Worm (Caenorhabditis elegans): ENCODE measurements around the gene Y26G10.4.

Gene Y26G10.4

DNA sequence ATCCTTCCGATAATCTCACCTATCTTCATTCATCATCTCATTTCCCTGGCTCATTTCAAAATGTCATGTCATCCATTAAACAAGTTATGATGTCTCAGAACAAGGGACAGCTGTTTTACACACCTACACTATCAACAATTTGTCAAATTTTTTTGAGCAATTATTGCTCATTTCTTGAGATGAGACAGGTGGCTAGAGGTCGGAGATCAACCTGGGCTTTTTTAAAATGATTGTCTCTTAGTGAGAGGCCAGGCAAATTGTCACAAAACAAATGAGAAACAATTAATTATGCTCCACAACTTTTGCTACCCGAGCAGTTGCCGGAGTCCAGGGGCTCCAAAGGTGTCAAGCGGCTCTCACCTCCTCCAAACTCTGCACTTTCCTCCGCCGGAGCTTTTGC, 29.8 kb upstream of the Y26G10.4 start (continued):
- TF ChIP-seq nhr-11 (tag; optimal IDR thresholded peaks at IDR 0.05) (peak; percentile 33), nhr-19 (GFP tag; conservative IDR thresholded peaks at IDR 0.05) (peak; percentile 47), ama-1 (optimal IDR thresholded peaks at IDR 0.05) (no peak), lin-13 (GFP tag; optimal IDR thresholded peaks at IDR 0.05) (no peak), lir-3 (tag; optimal IDR thresholded peaks at IDR 0.05; ENCODE audit: poor library complexity) (no peak), lin-14 (GFP tag; optimal IDR thresholded peaks at IDR 0.05) (peak; percentile 53)

- no peak for TF ChIP-seq pax-3 (tag; optimal IDR thresholded peaks at IDR 0.05)
- no peak for TF ChIP-seq pqm-1 (tag; optimal IDR thresholded peaks at IDR 0.05)
- TF ChIP-seq rnt-1 (tag; optimal IDR thresholded peaks at IDR 0.05): no peak
- no peak for TF ChIP-seq ceh-90 (tag; optimal IDR thresholded peaks at IDR 0.05)
- no peak for TF ChIP-seq ceh-63 (GFP tag; optimal IDR thresholded peaks at IDR 0.05)
- no peak for TF ChIP-seq jun-1 (tag; optimal IDR thresholded peaks at IDR 0.05)
- no peak for TF ChIP-seq fkh-8 (tag; optimal IDR thresholded peaks at IDR 0.05)
- no peak for TF ChIP-seq snu-23 (GFP tag; optimal IDR thresholded peaks at IDR 0.05)
- TF ChIP-seq zag-1 (tag; optimal IDR thresholded peaks at IDR 0.05): no peak
- no peak for TF ChIP-seq hpl-2 (GFP tag; optimal IDR thresholded peaks at IDR 0.05)
- TF ChIP-seq mab-9 (GFP tag; IDR thresholded peaks at IDR 0.05): no peak
- no peak for TF ChIP-seq xbp-1 (tag; optimal IDR thresholded peaks at IDR 0.05)
- no peak for TF ChIP-seq alr-1 (tag; optimal IDR thresholded peaks at IDR 0.05; ENCODE audit: borderline replicate concordance)
Observed at ce11 chrV:17728336-17728735, 29.3 kb upstream of the Y26G10.4 start.

- TF ChIP-seq nhr-12 (tag; optimal IDR thresholded peaks at IDR 0.05) (no peak), zag-1 (tag; optimal IDR thresholded peaks at IDR 0.05) (no peak), lin-35 (GFP tag; optimal IDR thresholded peaks at IDR 0.05) (no peak), lir-3 (tag; optimal IDR thresholded peaks at IDR 0.05; ENCODE audit: poor library complexity) (no peak), Y116A8C.19 (tag; optimal IDR thresholded peaks at IDR 0.05; ENCODE audit: borderline replicate concordance) (no peak), fkh-10 (GFP tag; optimal IDR thresholded peaks at IDR 0.05) (no peak), elt-3 (tag; optimal IDR thresholded peaks at IDR 0.05) (no peak), aha-1 (tag; optimal IDR thresholded peaks at IDR 0.05) (no peak), ceh-82 (tag; optimal IDR thresholded peaks at IDR 0.05) (no peak), ceh-8 (GFP tag; optimal IDR thresholded peaks at IDR 0.05) (no peak), grh-1 (GFP tag; IDR thresholded peaks at IDR 0.05) (no peak), nhr-71 (tag; optimal IDR thresholded peaks at IDR 0.05) (no peak)
Observed at ce11 chrV:17724704-17725103, 25.7 kb upstream of the Y26G10.4 start, which contains the start of gene fat-5. TSS of gene fat-5 (plus strand) at chrV:17725004.

DNA sequence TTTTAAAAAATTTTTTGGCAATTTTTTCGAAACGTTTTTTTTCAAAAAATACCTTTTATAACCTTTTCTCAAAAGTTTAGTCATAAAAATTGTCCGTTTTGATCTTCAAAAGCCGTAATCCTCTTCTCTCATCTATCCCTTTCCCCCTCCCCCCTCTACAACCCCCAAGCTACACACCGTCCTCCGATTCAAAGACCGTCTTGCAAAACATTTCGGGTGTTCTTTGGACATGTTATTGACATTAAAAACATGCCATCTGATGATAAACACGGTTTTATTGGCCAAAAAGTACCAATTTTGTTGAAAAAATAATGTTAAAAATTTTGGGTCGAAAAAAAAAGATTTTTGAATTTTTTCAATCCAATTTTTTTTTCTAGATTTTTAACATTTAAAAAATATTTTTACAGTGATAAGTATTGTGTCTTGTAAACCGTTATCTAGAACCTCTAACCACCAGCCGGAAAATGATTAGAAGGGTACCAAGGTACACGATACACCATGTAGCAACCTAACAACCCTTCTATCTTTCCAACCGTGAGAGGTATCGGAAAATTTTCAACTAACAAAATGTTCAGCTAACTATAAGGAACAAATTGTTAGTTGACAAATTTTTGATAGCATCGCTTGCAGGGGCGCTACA, 24.3 kb upstream of the Y26G10.4 start:
- TF ChIP-seq nhr-19 (GFP tag; conservative IDR thresholded peaks at IDR 0.05) (peak; percentile 73), mep-1 (tag; optimal IDR thresholded peaks at IDR 0.05) (no peak), sox-4 (tag; optimal IDR thresholded peaks at IDR 0.05) (no peak), nhr-20 (tag; optimal IDR thresholded peaks at IDR 0.05) (peak; percentile 17), ets-5 (GFP tag; IDR thresholded peaks at IDR 0.05) (no peak), skn-1 (tag; optimal IDR thresholded peaks at IDR 0.05) (no peak), elt-2 (tag; optimal IDR thresholded peaks at IDR 0.05) (peak; percentile 17), nhr-85 (tag) (peak; percentile 76), hlh-17 (GFP tag; optimal IDR thresholded peaks at IDR 0.05; ENCODE audit: borderline replicate concordance) (no peak), ztf-4 (tag; optimal IDR thresholded peaks at IDR 0.05) (no peak), nhr-237 (tag; optimal IDR thresholded peaks at IDR 0.05) (no peak), C04F5.9 (tag; optimal IDR thresholded peaks at IDR 0.05) (no peak), lin-14 (GFP tag; optimal IDR thresholded peaks at IDR 0.05) (peak; percentile 19), hpl-2 (GFP tag; optimal IDR thresholded peaks at IDR 0.05) (no peak), fkh-8 (tag; optimal IDR thresholded peaks at IDR 0.05) (no peak), blmp-1 (tag; optimal IDR thresholded peaks at IDR 0.05) (peak; percentile 49), mdl-1 (tag; optimal IDR thresholded peaks at IDR 0.05) (peak in 1 of 2 experiments; percentile 9), elt-3 (tag; optimal IDR thresholded peaks at IDR 0.05) (peak in 2 of 6 experiments; percentile 4 to 19), vab-15 (tag; optimal IDR thresholded peaks at IDR 0.05) (no peak)
